Worm (Caenorhabditis elegans) whole organism, L1 larva: ENCODE data around the gene Y50E8A.1.

Experiments
- ama-1 ChIP-seq: fragments of 150-350 bp; optimal IDR thresholded peaks from 2 replicates; lab custom pipeline; 2014
- ceh-82 ChIP-seq, 3 experiments: fragments of 150-350 bp in 1 of 3; sonication (generic microtip) in 2 of 3; optimal IDR thresholded peaks; 2 replicates each; lab custom pipeline; 2014 to 2017; ENCODE audit warnings: missing biosample characterization in 3 of 3, missing genetic modification characterization in 3 of 3
- elt-3 ChIP-seq, 6 experiments: fragments of 150-350 bp in 1 of 6; sonication (generic microtip); optimal IDR thresholded peaks; 2 replicates each; lab custom pipeline; 2017 to 2018; ENCODE audit warnings: missing biosample characterization in 6 of 6, missing genetic modification characterization in 6 of 6, inconsistent platforms in 1 of 6
- fkh-10 ChIP-seq: sonication (generic microtip); optimal IDR thresholded peaks from 2 replicates; lab custom pipeline; 2017; ENCODE audit warnings: missing biosample characterization, missing genetic modification reagents, missing genetic modification characterization
- nhr-11 ChIP-seq: fragments of 150-350 bp; optimal IDR thresholded peaks from 2 replicates; lab custom pipeline; 2014; ENCODE audit warnings: missing biosample characterization, missing genetic modification characterization
- nhr-12 ChIP-seq: sonication (generic microtip); optimal IDR thresholded peaks from 2 replicates; lab custom pipeline; 2017; ENCODE audit warnings: missing biosample characterization, missing genetic modification characterization
- pqm-1 ChIP-seq: sonication (generic microtip); optimal IDR thresholded peaks from 3 replicates; lab custom pipeline; 2017; ENCODE audit warnings: missing biosample characterization, missing genetic modification characterization
- snpc-4 ChIP-seq: fragments of 150-350 bp; optimal IDR thresholded peaks from 2 replicates; lab custom pipeline; 2014; ENCODE audit warnings: missing biosample characterization, missing genetic modification characterization
- unc-86 ChIP-seq: sonication (generic microtip); optimal IDR thresholded peaks from 2 replicates; lab custom pipeline; 2016; ENCODE audit warnings: missing genetic modification characterization, missing compliant biosample characterization
- xbp-1 ChIP-seq: sonication (generic microtip); optimal IDR thresholded peaks from 2 replicates; lab custom pipeline; 2016; ENCODE audit warnings: missing genetic modification characterization, missing compliant biosample characterization
- ztf-11 ChIP-seq, 2 experiments: sonication (generic microtip); optimal IDR thresholded peaks; 2 replicates each; lab custom pipeline; 2016 to 2017; ENCODE audit warnings: missing genetic modification characterization in 2 of 2, missing biosample characterization in 1 of 2, missing compliant biosample characterization in 1 of 2

DNA sequence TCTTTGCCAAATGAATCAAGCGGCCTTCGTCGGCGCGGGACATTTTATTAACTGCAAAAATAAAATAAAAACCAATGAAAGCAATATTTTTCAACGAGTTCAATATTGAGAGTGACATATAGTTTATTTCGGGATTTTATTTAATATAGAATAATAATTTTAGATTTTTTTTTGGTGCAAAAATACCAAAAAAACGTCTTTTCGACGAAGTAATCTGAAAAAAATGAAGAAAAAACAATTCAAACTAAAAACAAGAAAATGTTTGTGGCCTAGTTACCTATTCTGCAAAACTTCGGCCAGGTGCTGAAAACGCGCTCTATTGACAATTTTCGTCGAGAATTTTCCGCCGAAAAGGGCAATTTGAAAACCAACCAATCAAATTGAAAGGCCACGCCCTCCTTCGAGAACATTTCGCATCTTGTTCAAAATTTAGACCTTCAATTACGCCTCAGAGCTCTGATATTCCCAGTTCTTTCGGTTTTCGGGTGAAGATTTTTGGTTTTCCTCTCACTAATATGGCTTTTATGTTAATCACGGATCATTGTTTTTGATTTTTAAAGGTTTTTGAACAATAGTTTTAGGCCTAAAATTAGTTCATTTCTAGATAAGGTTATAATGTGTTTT lies 41.1 kb upstream of the Y50E8A.1 start, which contains the start of gene C47E8.4:
- TF ChIP-seq unc-86 (peak; percentile 99), snpc-4 (peak; percentile 89), fkh-10 (peak; percentile 97), nhr-12 (tag; lab: Kevin White, UChicago) (peak; percentile 74), ztf-11 (tag; optimal IDR thresholded peaks at IDR 0.05; lab: Kevin White, UChicago) (peak; percentile 53 to 100), pqm-1 (tag; lab: Kevin White, UChicago) (peak; percentile 70), xbp-1 (tag; lab: Kevin White, UChicago) (peak; percentile 99), ceh-82 (tag; optimal IDR thresholded peaks at IDR 0.05; lab: Kevin White, UChicago) (peak; percentile 97 to 98 (median 98)), elt-3 (tag; optimal IDR thresholded peaks at IDR 0.05; lab: Kevin White, UChicago) (peak in 4 of 6 experiments; percentile 12 to 99 (median 89)), nhr-11 (peak; percentile 95), ama-1 (lab: Kevin White, UChicago) (peak; percentile 88)
